Fruit fly (Drosophila melanogaster): ENCODE results near the gene CG34345.

The CG34345 gene

dm6 chr2L:6622031-6622430 lies 881 bp upstream of the CG34345 start:
- TF ChIP-seq ttk (optimal IDR thresholded peaks at IDR 0.05) (no peak), psq (optimal IDR thresholded peaks at IDR 0.05) (no peak)

- TF ChIP-seq insv (optimal IDR thresholded peaks at IDR 0.05) (no peak), h (optimal IDR thresholded peaks at IDR 0.05) (no peak), Sin3A (optimal IDR thresholded peaks at IDR 0.05) (no peak), psq (optimal IDR thresholded peaks at IDR 0.05) (no peak), Myc (optimal IDR thresholded peaks at IDR 0.05) (no peak)
Observed at dm6 chr2L:6632307-6632706, 9.4 kb downstream of the CG34345 start, which contains the start of gene Oatp26F. Oatp26F (minus strand) TSS chr2L:6632407.

dm6 chr2L:6643218-6643756 lies 20.4 kb downstream of the CG34345 start:
- TF ChIP-seq psq (optimal IDR thresholded peaks at IDR 0.05) (no peak), Sin3A (optimal IDR thresholded peaks at IDR 0.05) (no peak), Myc (optimal IDR thresholded peaks at IDR 0.05) (no peak), h (optimal IDR thresholded peaks at IDR 0.05) (no peak), insv (optimal IDR thresholded peaks at IDR 0.05) (no peak), ttk (optimal IDR thresholded peaks at IDR 0.05) (no peak)

- TF ChIP-seq ttk (optimal IDR thresholded peaks at IDR 0.05) (no peak), insv (optimal IDR thresholded peaks at IDR 0.05) (no peak), h (optimal IDR thresholded peaks at IDR 0.05) (no peak), Myc (optimal IDR thresholded peaks at IDR 0.05) (no peak), Sin3A (optimal IDR thresholded peaks at IDR 0.05) (no peak), psq (optimal IDR thresholded peaks at IDR 0.05) (no peak)
Observed at dm6 chr2L:6644421-6645059, 21.6 kb downstream of the CG34345 start.

dm6 chr2L:6647103-6647711 lies 24.3 kb downstream of the CG34345 start:
- TF ChIP-seq ttk (optimal IDR thresholded peaks at IDR 0.05) = no peak
- TF ChIP-seq h (optimal IDR thresholded peaks at IDR 0.05) = no peak
- TF ChIP-seq Sin3A (optimal IDR thresholded peaks at IDR 0.05) = no peak
- TF ChIP-seq insv (optimal IDR thresholded peaks at IDR 0.05) = no peak
- no peak for TF ChIP-seq Myc (optimal IDR thresholded peaks at IDR 0.05)
- no peak for TF ChIP-seq psq (optimal IDR thresholded peaks at IDR 0.05)

dm6 chr2L:6648163-6648628 lies 25.3 kb downstream of the CG34345 start:
- TF ChIP-seq Myc (optimal IDR thresholded peaks at IDR 0.05) (no peak), Sin3A (optimal IDR thresholded peaks at IDR 0.05) (no peak), h (optimal IDR thresholded peaks at IDR 0.05) (no peak), insv (optimal IDR thresholded peaks at IDR 0.05) (no peak), psq (optimal IDR thresholded peaks at IDR 0.05) (no peak), ttk (optimal IDR thresholded peaks at IDR 0.05) (no peak)

- TF ChIP-seq Myc (optimal IDR thresholded peaks at IDR 0.05) (no peak), ttk (optimal IDR thresholded peaks at IDR 0.05) (no peak), psq (optimal IDR thresholded peaks at IDR 0.05) (no peak), h (optimal IDR thresholded peaks at IDR 0.05) (no peak), insv (optimal IDR thresholded peaks at IDR 0.05) (no peak), Sin3A (optimal IDR thresholded peaks at IDR 0.05) (no peak)
Observed at dm6 chr2L:6649085-6649754, 26.3 kb downstream of the CG34345 start, which contains the start of the genes CG31635 and Tango1. CG31635 (minus strand) TSS chr2L:6649114. Tango1 (plus strand) TSS chr2L:6649388.

dm6 chr2L:6656264-6656676 lies 33.4 kb downstream of the CG34345 start, which contains the start of gene CG31633:
CG31633 (minus strand) TSS chr2L:6656321.
- TF ChIP-seq Sin3A (optimal IDR thresholded peaks at IDR 0.05) = no peak
- TF ChIP-seq h (optimal IDR thresholded peaks at IDR 0.05) = no peak
- no peak for TF ChIP-seq ttk (optimal IDR thresholded peaks at IDR 0.05)
- TF ChIP-seq Myc (optimal IDR thresholded peaks at IDR 0.05) = no peak
- TF ChIP-seq psq (optimal IDR thresholded peaks at IDR 0.05) = no peak
- no peak for TF ChIP-seq insv (optimal IDR thresholded peaks at IDR 0.05)

dm6 chr2L:6657969-6658748 lies 35.2 kb downstream of the CG34345 start, which contains the start of the genes CG31636 and Ube4A:
CG31636 (minus strand) TSS chr2L:6658152.
Ube4A (plus strand) TSS chr2L:6658517.
- TF ChIP-seq insv (optimal IDR thresholded peaks at IDR 0.05) (no peak), Sin3A (optimal IDR thresholded peaks at IDR 0.05) (no peak), Myc (optimal IDR thresholded peaks at IDR 0.05) (no peak), psq (optimal IDR thresholded peaks at IDR 0.05) (no peak), ttk (optimal IDR thresholded peaks at IDR 0.05) (no peak), h (optimal IDR thresholded peaks at IDR 0.05) (no peak)

dm6 chr2L:6663562-6664051 lies 40.7 kb downstream of the CG34345 start, which contains the start of the genes CG13771, CG34310 and cup:
CG13771 (minus strand) TSS chr2L:6663612.
CG34310 (plus strand) TSS chr2L:6663664.
cup (plus strand) TSS chr2L:6663664.
- TF ChIP-seq Myc (optimal IDR thresholded peaks at IDR 0.05) (no peak), insv (optimal IDR thresholded peaks at IDR 0.05) (no peak), Sin3A (optimal IDR thresholded peaks at IDR 0.05) (no peak), psq (optimal IDR thresholded peaks at IDR 0.05) (no peak), h (optimal IDR thresholded peaks at IDR 0.05) (no peak), ttk (optimal IDR thresholded peaks at IDR 0.05) (no peak)
